Fruit fly (Drosophila melanogaster) whole organism: ENCODE results near the gene prage.

ENCODE experiments used
- psq ChIP-seq: fragments of >200 bp; optimal IDR thresholded peaks from 2 replicates; lab custom pipeline; 2017
- usp ChIP-seq: fragments of >200 bp; optimal IDR thresholded peaks from 2 replicates; lab custom pipeline; 2017; ENCODE audit warnings: missing biosample characterization, missing genetic modification characterization, mixed read lengths

DNA sequence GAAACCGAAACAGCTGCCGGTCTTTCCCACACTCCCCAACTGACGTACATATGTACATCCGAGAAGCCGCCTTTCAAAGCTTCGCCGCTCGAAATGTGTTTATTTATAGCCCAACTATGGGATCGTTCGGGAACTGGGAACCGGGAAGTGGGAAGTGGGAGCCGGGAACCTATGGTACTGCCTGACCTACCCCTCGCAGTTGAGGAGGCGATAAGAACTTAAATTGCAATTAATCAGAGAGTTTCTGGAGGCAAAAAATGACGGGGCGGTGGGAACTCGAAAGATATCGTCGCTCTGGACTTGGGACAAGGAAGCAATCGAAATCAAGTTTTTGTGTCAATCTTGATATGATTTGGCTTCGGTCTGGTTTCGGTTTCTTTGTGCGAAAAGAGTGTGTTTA lies 59.2 kb downstream of the prage start:
- TF ChIP-seq usp (GFP tag; lab: Kevin White, UChicago) (no peak), psq (lab: Kevin White, UChicago) (no peak)
